Worm (Caenorhabditis elegans) whole organism, early embryonic: ENCODE data around the gene R07E3.6.

Source experiments
- B0310.2 ChIP-seq: sonication (generic microtip); optimal IDR thresholded peaks from 2 replicates; lab custom pipeline; 2016; ENCODE audit warnings: mild to moderate bottlenecking, missing genetic modification characterization, missing compliant biosample characterization
- F13C5.2 ChIP-seq: sonication (generic microtip); optimal IDR thresholded peaks from 2 replicates; lab custom pipeline; 2017; ENCODE audit warnings: mild to moderate bottlenecking, missing genetic modification characterization, inconsistent platforms, missing compliant biosample characterization
- aly-1 ChIP-seq: sonication (generic microtip); optimal IDR thresholded peaks from 2 replicates; lab custom pipeline; 2016; ENCODE audit warnings: missing genetic modification characterization, missing compliant biosample characterization
- ama-1 ChIP-seq: fragments of 150-350 bp; optimal IDR thresholded peaks from 2 replicates; lab custom pipeline; 2014
- ceh-13 ChIP-seq: fragments of 200-800 bp; sonication (Bioruptor generic); optimal IDR thresholded peaks from 2 replicates; lab custom pipeline; 2018; ENCODE audit warnings: mild to moderate bottlenecking, missing genetic modification characterization, missing compliant biosample characterization
- ceh-36 ChIP-seq: sonication (generic microtip); optimal IDR thresholded peaks from 2 replicates; lab custom pipeline; 2016; ENCODE audit warnings: missing genetic modification characterization, inconsistent platforms, missing compliant biosample characterization
- ets-7 ChIP-seq: sonication (generic microtip); optimal IDR thresholded peaks from 2 replicates; lab custom pipeline; 2016; ENCODE audit warnings: missing genotype, missing genetic modification characterization, missing compliant biosample characterization
- flt-1 ChIP-seq: fragments of 200-800 bp; sonication (Bioruptor generic); IDR thresholded peaks from 2 replicates; pipeline ENCODE4 v1.3.6; 2022; ENCODE audit warnings: missing genetic modification characterization, missing compliant biosample characterization
- hmbx-1 ChIP-seq: sonication (generic microtip); optimal IDR thresholded peaks from 2 replicates; lab custom pipeline; 2016; ENCODE audit warnings: mild to moderate bottlenecking, missing genetic modification characterization, missing compliant biosample characterization
- hmg-4 ChIP-seq: fragments of 200-800 bp; sonication (Bioruptor generic); optimal IDR thresholded peaks from 2 replicates; lab custom pipeline; 2018; ENCODE audit warnings: mild to moderate bottlenecking, missing genetic modification characterization, missing compliant biosample characterization
- hnd-1 ChIP-seq: sonication (generic microtip); optimal IDR thresholded peaks from 2 replicates; lab custom pipeline; 2016; ENCODE audit warnings: missing genetic modification characterization, missing compliant biosample characterization
- pes-1 ChIP-seq: fragments of 200-800 bp; sonication (Bioruptor generic); IDR thresholded peaks from 2 replicates; pipeline ENCODE4 v1.3.6; 2022; ENCODE audit warnings: missing genetic modification reagents, missing genetic modification characterization, missing compliant biosample characterization
- scrt-1 ChIP-seq: fragments of 200-800 bp; sonication (Bioruptor generic); IDR thresholded peaks from 2 replicates; pipeline ENCODE4 v1.3.6; 2022; ENCODE audit warnings: missing genetic modification characterization, missing compliant biosample characterization
- sea-1 ChIP-seq: fragments of 200-800 bp; sonication (Bioruptor generic); conservative IDR thresholded peaks from 2 replicates; pipeline ENCODE4 v1.3.6; 2022; ENCODE audit warnings: missing genetic modification characterization, missing compliant biosample characterization
- tbx-11 ChIP-seq: fragments of 200-800 bp; sonication (Bioruptor generic); IDR thresholded peaks from 2 replicates; pipeline ENCODE4 v1.3.6; 2022; ENCODE audit warnings: missing genetic modification characterization, missing compliant biosample characterization
- tbx-37 ChIP-seq: fragments of 200-800 bp; sonication (Bioruptor generic); conservative IDR thresholded peaks from 2 replicates; pipeline ENCODE4 v1.3.6; 2022; ENCODE audit warnings: missing genetic modification reagents, missing genetic modification characterization, missing compliant biosample characterization
- tra-4 ChIP-seq: sonication (generic microtip); optimal IDR thresholded peaks from 2 replicates; lab custom pipeline; 2017; ENCODE audit warnings: missing genetic modification characterization, missing compliant biosample characterization

Gene R07E3.6

DNA sequence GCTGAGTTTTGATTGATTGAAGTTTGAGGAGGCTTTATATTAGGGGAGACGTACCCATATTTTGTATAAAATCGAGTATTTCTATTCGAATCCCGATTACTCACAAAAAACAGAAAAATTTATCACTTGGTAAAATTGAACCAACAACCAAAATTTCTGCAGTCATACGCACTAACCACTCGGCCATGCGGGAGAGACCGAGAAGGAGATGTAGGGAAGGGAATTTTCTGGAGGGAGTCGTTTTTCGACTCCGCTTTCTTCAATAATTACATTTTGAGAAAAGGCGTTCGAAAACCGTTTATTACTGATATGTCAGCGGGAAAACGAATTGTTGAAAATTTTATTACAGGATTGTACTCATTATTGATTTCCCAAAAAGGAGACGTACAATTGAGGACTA lies 18.6 kb upstream of the R07E3.6 start:
- TF ChIP-seq pes-1 (GFP tag; lab: Robert Waterston, UW) (peak; percentile 61; the same call in 1 of the 2 replicates), flt-1 (GFP tag; lab: Robert Waterston, UW) (0 out of 2 replicates have a peak, but pooled peaks have one; percentile 5)

DNA sequence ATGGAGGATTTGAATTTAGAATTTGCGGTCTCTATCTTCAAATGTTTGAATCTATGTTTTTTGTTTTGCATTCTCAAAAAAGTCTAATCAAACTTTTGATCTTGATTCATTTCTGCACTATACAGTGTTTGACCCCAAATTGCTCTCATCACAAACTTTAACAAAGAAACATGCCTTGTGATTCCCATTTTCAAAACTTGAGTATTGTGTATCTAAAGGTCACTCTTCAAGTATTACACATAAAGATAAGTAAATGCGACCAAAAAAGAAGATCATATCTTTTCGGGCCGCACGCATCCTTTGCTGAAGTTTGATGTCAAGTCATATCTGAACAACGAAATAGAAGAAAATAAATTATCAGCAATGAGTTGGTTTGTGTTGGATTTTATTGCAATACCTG lies 15.6 kb upstream of the R07E3.6 start:
- no peak for TF ChIP-seq tbx-11
- TF ChIP-seq F13C5.2 (tag; lab: Kevin White, UChicago): no peak
- no peak for TF ChIP-seq ceh-36 (tag; lab: Kevin White, UChicago)
- TF ChIP-seq hmg-4 (GFP tag; lab: Kevin White, UChicago): no peak
- no peak for TF ChIP-seq ets-7 (tag; lab: Kevin White, UChicago)
- TF ChIP-seq tra-4 (tag; lab: Kevin White, UChicago): no peak
- TF ChIP-seq scrt-1 (GFP tag; lab: Robert Waterston, UW): no peak
- TF ChIP-seq hnd-1 (tag; lab: Kevin White, UChicago): no peak
- TF ChIP-seq B0310.2 (tag; lab: Kevin White, UChicago): no peak
- TF ChIP-seq flt-1 (GFP tag; lab: Robert Waterston, UW): no peak
- no peak for TF ChIP-seq aly-1
- no peak for TF ChIP-seq pes-1 (GFP tag; lab: Robert Waterston, UW)

DNA sequence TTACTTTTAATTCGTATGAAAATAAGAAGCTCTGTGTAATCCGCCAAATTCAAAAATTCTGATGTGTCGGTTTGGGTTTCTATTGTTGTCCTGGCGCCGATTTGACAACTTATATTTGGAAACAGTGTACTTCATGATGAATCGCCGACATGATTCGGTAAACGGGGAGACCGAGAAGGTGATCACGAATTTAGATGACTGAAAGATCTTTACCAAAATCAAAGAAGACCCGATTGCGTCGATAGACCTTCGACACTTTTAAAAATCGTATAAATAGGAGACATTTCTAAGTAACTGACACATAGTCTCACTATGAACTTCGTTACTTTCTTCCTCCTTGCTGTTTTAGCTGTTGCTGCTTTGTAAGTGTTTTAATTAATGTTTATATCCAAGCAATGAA lies 15.1 kb upstream of the R07E3.6 start, which contains the start of gene fip-5:
fip-5 (plus strand) TSS at position 312 of the 400 bp plus-strand sequence.
- TF ChIP-seq tbx-37: no peak
- no peak for TF ChIP-seq scrt-1 (GFP tag; lab: Robert Waterston, UW)
- TF ChIP-seq hmbx-1 (tag; lab: Kevin White, UChicago): no peak
- no peak for TF ChIP-seq tra-4 (tag; lab: Kevin White, UChicago)
- no peak for TF ChIP-seq ama-1

DNA sequence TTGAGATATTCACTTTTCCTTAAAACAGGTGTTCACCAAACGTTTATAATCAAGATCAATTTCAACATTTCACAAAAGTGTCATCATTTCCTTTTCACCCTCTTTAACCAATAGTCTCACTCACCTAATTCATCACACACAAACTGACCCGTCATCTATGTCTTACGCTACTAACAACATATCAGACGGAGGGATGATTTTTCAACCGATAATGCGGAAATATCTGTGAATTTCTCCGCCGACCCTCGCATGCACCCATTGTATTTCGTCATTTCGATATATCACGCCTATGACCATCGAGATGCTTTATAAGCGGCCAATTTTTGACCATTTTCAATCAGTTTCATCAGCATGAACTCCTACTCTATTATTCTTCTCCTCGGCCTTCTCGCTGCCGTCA lies 13.3 kb upstream of the R07E3.6 start, which contains the start of gene fipr-21:
fipr-21 (plus strand) TSS at position 352 of the 400 bp plus-strand sequence.
- TF ChIP-seq aly-1 (no peak), flt-1 (GFP tag; lab: Robert Waterston, UW) (no peak), ama-1 (no peak), hmg-4 (GFP tag; lab: Kevin White, UChicago) (no peak), tbx-37 (no peak), hnd-1 (tag; lab: Kevin White, UChicago) (no peak), ceh-36 (tag; lab: Kevin White, UChicago) (no peak)

DNA sequence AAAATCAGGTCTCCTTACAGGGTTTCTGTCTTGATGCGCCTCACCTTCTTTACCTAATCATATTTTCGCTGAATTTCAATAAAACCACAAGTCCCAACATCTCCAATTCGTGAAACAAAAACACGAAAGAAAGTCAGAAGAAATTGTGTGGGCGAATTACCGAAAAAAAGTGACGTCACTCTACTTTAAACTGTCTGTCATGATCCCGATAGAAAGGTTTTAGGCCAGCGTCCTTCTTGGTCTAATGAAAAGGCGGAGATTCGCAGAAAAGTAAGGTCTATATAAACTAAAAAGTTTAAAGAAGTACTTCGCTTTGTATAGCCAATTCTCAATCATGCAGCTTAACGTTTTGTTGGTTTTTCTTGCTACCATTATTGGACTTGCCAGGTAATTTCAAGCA lies 11.2 kb upstream of the R07E3.6 start, which contains the start of gene cnc-8:
cnc-8 (plus strand) TSS at position 307 of the 400 bp plus-strand sequence.
- TF ChIP-seq ceh-36 (tag; lab: Kevin White, UChicago) (no peak), ama-1 (no peak), flt-1 (GFP tag; lab: Robert Waterston, UW) (no peak), hmg-4 (GFP tag; lab: Kevin White, UChicago) (no peak), tbx-37 (no peak), ceh-13 (GFP tag; lab: Kevin White, UChicago) (no peak), hnd-1 (tag; lab: Kevin White, UChicago) (no peak), B0310.2 (tag; lab: Kevin White, UChicago) (no peak), scrt-1 (GFP tag; lab: Robert Waterston, UW) (no peak), hmbx-1 (tag; lab: Kevin White, UChicago) (no peak), sea-1 (GFP tag; lab: Robert Waterston, UW) (no peak), tbx-11 (no peak), pes-1 (GFP tag; lab: Robert Waterston, UW) (no peak), aly-1 (no peak), ets-7 (tag; lab: Kevin White, UChicago) (no peak), F13C5.2 (tag; lab: Kevin White, UChicago) (no peak), tra-4 (tag; lab: Kevin White, UChicago) (no peak)

DNA sequence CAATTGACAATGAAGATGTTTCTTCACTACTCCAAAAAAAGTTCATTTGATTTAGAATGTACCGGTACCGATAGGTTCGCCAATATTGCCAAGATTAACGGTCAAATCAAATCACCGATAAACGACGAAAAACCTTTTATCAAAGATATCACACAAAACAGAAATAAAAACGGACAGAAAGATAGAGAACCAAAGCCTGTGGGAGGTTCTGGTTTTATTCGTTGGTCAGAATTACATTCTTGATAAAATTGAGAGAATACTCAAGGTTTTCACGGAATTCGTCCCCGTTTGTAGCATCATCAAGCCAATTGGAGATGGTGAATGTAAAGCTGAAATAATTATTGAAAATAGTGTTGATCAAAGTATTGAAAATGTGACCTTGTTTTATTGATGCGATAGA lies 10.6 kb upstream of the R07E3.6 start:
- no peak for TF ChIP-seq tra-4 (tag; lab: Kevin White, UChicago)
- TF ChIP-seq sea-1 (GFP tag; lab: Robert Waterston, UW): no peak
- TF ChIP-seq tbx-37: no peak
- TF ChIP-seq ets-7 (tag; lab: Kevin White, UChicago): no peak
- TF ChIP-seq ceh-13 (GFP tag; lab: Kevin White, UChicago): no peak
- no peak for TF ChIP-seq hmbx-1 (tag; lab: Kevin White, UChicago)
- no peak for TF ChIP-seq scrt-1 (GFP tag; lab: Robert Waterston, UW)
- TF ChIP-seq ama-1: no peak
- TF ChIP-seq F13C5.2 (tag; lab: Kevin White, UChicago): no peak
- TF ChIP-seq B0310.2 (tag; lab: Kevin White, UChicago): no peak
- TF ChIP-seq pes-1 (GFP tag; lab: Robert Waterston, UW): no peak
- TF ChIP-seq tbx-11: no peak
- TF ChIP-seq flt-1 (GFP tag; lab: Robert Waterston, UW): no peak
- TF ChIP-seq aly-1: no peak
- TF ChIP-seq hmg-4 (GFP tag; lab: Kevin White, UChicago): no peak
- no peak for TF ChIP-seq ceh-36 (tag; lab: Kevin White, UChicago)
- TF ChIP-seq hnd-1 (tag; lab: Kevin White, UChicago): no peak

DNA sequence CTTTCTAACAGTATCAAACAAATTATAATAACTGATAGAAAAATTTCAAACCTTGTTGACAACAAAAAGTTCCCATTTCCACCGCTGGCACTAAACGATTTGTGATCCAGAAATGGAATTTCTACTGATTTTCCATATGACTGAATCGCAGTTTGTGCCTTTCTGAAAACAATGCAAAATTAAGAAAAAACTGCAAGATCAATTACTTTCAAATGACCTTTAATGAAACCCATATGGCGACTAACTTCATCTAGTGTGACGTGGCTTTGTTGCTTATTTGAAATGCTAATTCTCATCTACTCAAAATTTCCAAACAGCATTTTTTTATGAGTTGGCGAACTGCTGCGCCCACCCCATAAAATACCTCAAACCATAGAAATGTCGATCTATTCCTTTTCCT lies 10.0 kb upstream of the R07E3.6 start, which contains the start of gene F41E7.7:
F41E7.7 (plus strand) TSS at position 301 of the 400 bp plus-strand sequence.
- TF ChIP-seq tbx-11 (no peak), ceh-36 (tag; lab: Kevin White, UChicago) (no peak), ama-1 (no peak), scrt-1 (GFP tag; lab: Robert Waterston, UW) (no peak)

DNA sequence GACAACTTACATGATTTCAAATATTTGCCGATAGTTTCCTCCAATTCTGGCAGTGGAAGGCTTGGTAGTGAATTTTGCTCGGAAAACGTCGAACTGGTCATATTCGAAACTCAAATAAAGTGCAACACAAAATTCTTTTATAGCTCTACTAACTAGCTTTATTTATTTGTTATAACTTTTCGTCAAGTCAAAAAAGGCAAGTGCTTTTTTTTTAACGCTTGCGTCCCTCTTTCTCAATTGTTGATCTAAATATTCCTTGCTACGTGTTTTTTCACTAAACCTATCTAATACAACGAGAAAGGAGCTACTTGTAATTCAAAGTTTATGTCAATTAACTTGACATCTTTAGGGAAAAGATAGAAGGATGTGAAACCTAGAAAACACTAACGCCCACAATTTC lies 7.2 kb upstream of the R07E3.6 start, which contains the start of gene F41E7.6:
F41E7.6 (minus strand) TSS at position 101 of the 400 bp plus-strand sequence.
- TF ChIP-seq ceh-13 (GFP tag; lab: Kevin White, UChicago) (no peak), ama-1 (no peak), aly-1 (no peak), scrt-1 (GFP tag; lab: Robert Waterston, UW) (no peak), ceh-36 (tag; lab: Kevin White, UChicago) (no peak), sea-1 (GFP tag; lab: Robert Waterston, UW) (no peak), flt-1 (GFP tag; lab: Robert Waterston, UW) (no peak), ets-7 (tag; lab: Kevin White, UChicago) (no peak), B0310.2 (tag; lab: Kevin White, UChicago) (no peak), pes-1 (GFP tag; lab: Robert Waterston, UW) (no peak), tbx-11 (no peak), tra-4 (tag; lab: Kevin White, UChicago) (no peak), hmg-4 (GFP tag; lab: Kevin White, UChicago) (no peak), hnd-1 (tag; lab: Kevin White, UChicago) (no peak), F13C5.2 (tag; lab: Kevin White, UChicago) (no peak), tbx-37 (no peak), hmbx-1 (tag; lab: Kevin White, UChicago) (no peak)
